Fruit fly (Drosophila melanogaster): Measurements from ENCODE around the gene ppk.

The ppk gene

dm6 chr2L:14348602-14349001 is 32.4 kb downstream of the ppk start, which contains the start of gene mTTF:
Gene mTTF (minus strand): TSS chr2L:14348790.
- TF ChIP-seq CG8478 (optimal IDR thresholded peaks at IDR 0.05) = no peak
- no peak for TF ChIP-seq CTCF (optimal IDR thresholded peaks at IDR 0.05)

dm6 chr2L:14346588-14346987 is 34.4 kb downstream of the ppk start, which contains the start of gene Send2:
Gene Send2 (minus strand): TSS chr2L:14346688.
- no peak for TF ChIP-seq CG8478 (optimal IDR thresholded peaks at IDR 0.05)
- TF ChIP-seq CTCF (optimal IDR thresholded peaks at IDR 0.05) = no peak

DNA sequence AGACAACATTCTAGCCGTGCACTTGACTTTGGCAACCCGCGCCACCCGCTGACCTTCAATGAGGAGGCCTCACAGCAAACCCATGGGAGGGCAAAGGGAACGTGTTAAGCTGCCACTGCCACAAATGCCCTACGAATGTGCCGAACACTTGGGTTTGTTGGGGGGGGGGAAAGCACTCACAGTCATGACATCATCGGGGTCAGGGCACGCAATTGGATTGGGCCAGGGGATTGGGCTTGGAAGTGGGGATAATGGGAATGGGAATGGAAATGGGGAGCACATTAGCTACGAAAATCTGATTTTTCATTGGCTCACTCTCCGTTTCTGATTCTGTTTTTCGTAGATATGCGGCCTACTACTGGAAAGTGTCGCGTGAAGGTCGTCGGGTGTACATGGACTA is 40.0 kb downstream of the ppk start:
- TF ChIP-seq CG8478 (optimal IDR thresholded peaks at IDR 0.05) (no peak), CTCF (optimal IDR thresholded peaks at IDR 0.05) (no peak)

- no peak for TF ChIP-seq CG8478 (optimal IDR thresholded peaks at IDR 0.05)
These were observed 43.0 kb downstream of the ppk start, which contains the start of gene CG15286 for dm6 chr2L:14337940-14338339. Gene CG15286 (plus strand): TSS chr2L:14338240.

DNA sequence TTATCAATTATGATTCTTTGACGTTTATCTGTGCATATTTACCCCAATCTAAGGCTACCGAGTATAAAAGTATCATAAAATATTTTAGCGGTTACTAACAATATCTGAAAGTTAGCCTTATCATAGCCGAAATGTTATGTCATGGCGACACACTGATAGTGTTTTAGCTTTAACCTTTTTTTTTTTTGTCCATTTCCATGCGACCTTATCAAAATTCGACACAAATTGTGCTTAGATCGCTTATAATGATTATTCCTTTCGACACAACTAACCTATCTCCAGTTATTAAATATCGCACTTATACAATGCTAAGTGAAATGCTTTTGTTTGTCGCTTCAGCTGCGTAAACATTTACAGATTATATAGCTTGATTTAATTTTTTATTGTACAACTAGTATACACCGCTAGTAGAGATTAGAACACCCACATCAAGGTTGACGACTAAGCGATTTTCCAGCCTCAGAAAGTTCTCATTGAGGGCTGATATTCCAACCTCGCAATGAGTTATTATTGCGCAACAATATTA is 44.6 kb downstream of the ppk start:
- TF ChIP-seq CG8478 (optimal IDR thresholded peaks at IDR 0.05) (no peak), CTCF (optimal IDR thresholded peaks at IDR 0.05) (no peak)

DNA sequence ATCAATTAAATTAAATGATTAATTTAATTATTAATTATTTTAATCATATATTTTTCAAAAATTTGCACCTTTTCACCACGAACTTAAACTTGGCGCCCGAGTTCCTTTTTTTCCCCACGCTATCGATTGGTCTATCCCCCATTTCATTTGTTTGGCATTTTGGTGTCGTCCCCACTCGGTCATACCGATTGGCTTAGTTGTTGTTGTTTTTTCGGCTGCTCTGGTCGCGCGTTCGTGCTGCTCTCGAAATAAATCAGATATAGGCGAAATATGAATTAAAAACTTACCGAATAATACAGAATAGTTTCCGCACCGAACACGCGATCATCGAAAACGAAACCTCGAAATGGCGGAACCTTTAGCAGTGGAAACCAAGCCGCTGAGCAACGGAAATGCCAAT is 47.0 kb downstream of the ppk start, which contains the start of gene CG33090:
Gene CG33090, plus strand, starts transcription at position 194 of the 400 bp plus-strand sequence.
- TF ChIP-seq CG8478 (optimal IDR thresholded peaks at IDR 0.05) = no peak
- no peak for TF ChIP-seq CTCF (optimal IDR thresholded peaks at IDR 0.05)
